Worm (Caenorhabditis elegans): Measurements from ENCODE around the gene math-24.

ce11 chrII:1890682-1891081 is 9.4 kb upstream of the math-24 start, which contains the start of gene math-9:
- TF ChIP-seq tra-4 (tag; optimal IDR thresholded peaks at IDR 0.05) = no peak
- no peak for TF ChIP-seq ama-1 (optimal IDR thresholded peaks at IDR 0.05)
- TF ChIP-seq tbx-37 (GFP tag; conservative IDR thresholded peaks at IDR 0.05) = no peak
- no peak for TF ChIP-seq scrt-1 (GFP tag; IDR thresholded peaks at IDR 0.05)
- TF ChIP-seq B0310.2 (tag; optimal IDR thresholded peaks at IDR 0.05) = no peak
- no peak for TF ChIP-seq flt-1 (GFP tag; IDR thresholded peaks at IDR 0.05)
- no peak for TF ChIP-seq hnd-1 (tag; optimal IDR thresholded peaks at IDR 0.05)
- TF ChIP-seq ceh-13 (GFP tag; optimal IDR thresholded peaks at IDR 0.05) = no peak
- no peak for TF ChIP-seq hmbx-1 (tag; optimal IDR thresholded peaks at IDR 0.05)
- TF ChIP-seq aly-1 (tag; optimal IDR thresholded peaks at IDR 0.05) = no peak
- TF ChIP-seq sea-1 (GFP tag; conservative IDR thresholded peaks at IDR 0.05) = no peak
- TF ChIP-seq ets-7 (tag; optimal IDR thresholded peaks at IDR 0.05) = no peak
